Fruit fly (Drosophila melanogaster) whole organism, pupa: ENCODE data around the gene CG13029.

Experiments
- CG10348 ChIP-seq: fragments of 200-800 bp; sonication (Bioruptor generic); IDR thresholded peaks from 2 replicates; pipeline ENCODE4 v1.3.6; 2022; ENCODE audit warnings: missing biosample characterization, missing genetic modification characterization
- CG12605 ChIP-seq: fragments of 200-800 bp; sonication (Bioruptor generic); IDR thresholded peaks from 2 replicates; pipeline ENCODE4 v1.3.6; 2022; ENCODE audit warnings: missing biosample characterization, missing genetic modification characterization
- CG14655 ChIP-seq: fragments of 200-800 bp; sonication (Bioruptor generic); optimal IDR thresholded peaks from 3 replicates; lab custom pipeline; 2017; ENCODE audit warnings: mild to moderate bottlenecking, missing biosample characterization, missing genetic modification reagents, missing genetic modification characterization
- CG17806 ChIP-seq: fragments of 200-800 bp; sonication (Bioruptor generic); optimal IDR thresholded peaks from 2 replicates; lab custom pipeline; 2018; ENCODE audit warnings: missing biosample characterization, mild to moderate bottlenecking, missing genetic modification characterization, moderate library complexity
- CG8301 ChIP-seq: fragments of 200-800 bp; sonication (Bioruptor generic); optimal IDR thresholded peaks from 2 replicates; lab custom pipeline; 2018; ENCODE audit warnings: missing biosample characterization, mild to moderate bottlenecking, missing genetic modification characterization
- EcR ChIP-seq: fragments of 200-800 bp; sonication (Bioruptor generic); optimal IDR thresholded peaks from 3 replicates; lab custom pipeline; 2019; ENCODE audit warnings: missing biosample characterization, missing genetic modification characterization, mild to moderate bottlenecking, moderate library complexity, missing genetic modification reagents
- Pif1A ChIP-seq: fragments of 200-800 bp; sonication (Bioruptor generic); optimal IDR thresholded peaks from 3 replicates; lab custom pipeline; 2016; ENCODE audit warnings: missing biosample characterization, missing genetic modification characterization

- TF ChIP-seq CG8301 (no peak), EcR (no peak), Pif1A (no peak), CG12605 (no peak), CG17806 (tag; lab: Kevin White, UChicago) (no peak), CG14655 (GFP tag; lab: Kevin White, UChicago) (no peak), CG10348 (GFP tag; lab: Robert Waterston, UW) (no peak)
Measured at dm6 chr3L:16840540-16840939, 19.9 kb upstream of the CG13029 start.
